Fruit fly (Drosophila melanogaster) whole organism, prepupa: ENCODE measurements around the gene cbt.

ENCODE experiments used
- CG10669 ChIP-seq: fragments of 200-800 bp; sonication (Bioruptor generic); optimal IDR thresholded peaks from 3 replicates; lab custom pipeline; 2018; ENCODE audit warnings: missing biosample characterization, mild to moderate bottlenecking, missing genetic modification characterization, moderate library complexity
- CG11294 ChIP-seq: fragments of 200-800 bp; sonication (Bioruptor generic); IDR thresholded peaks from 2 replicates; pipeline ENCODE4 v1.3.6; 2022; ENCODE audit warnings: missing biosample characterization, missing genetic modification characterization
- CG11762 ChIP-seq: fragments of 200-800 bp; sonication (Bioruptor generic); optimal IDR thresholded peaks from 3 replicates; lab custom pipeline; 2016; ENCODE audit warnings: missing biosample characterization, missing genetic modification characterization; ENCODE audit not compliant: insufficient read depth
- CG15336 ChIP-seq: fragments of 200-800 bp; sonication (Bioruptor generic); IDR thresholded peaks from 2 replicates; pipeline ENCODE4 v1.3.6; 2022; ENCODE audit warnings: missing biosample characterization, missing genetic modification characterization
- CG1621 ChIP-seq: fragments of 200-800 bp; sonication (Bioruptor generic); optimal IDR thresholded peaks from 3 replicates; lab custom pipeline; 2018; ENCODE audit warnings: missing biosample characterization, mild to moderate bottlenecking, missing genetic modification characterization
- CG16779 ChIP-seq: fragments of 200-800 bp; sonication (Bioruptor generic); optimal IDR thresholded peaks from 3 replicates; lab custom pipeline; 2017; ENCODE audit warnings: missing biosample characterization, mild to moderate bottlenecking, missing genetic modification characterization
- CG31627 ChIP-seq: fragments of 200-800 bp; sonication (Bioruptor generic); optimal IDR thresholded peaks from 3 replicates; lab custom pipeline; 2016; ENCODE audit warnings: missing biosample characterization, missing genetic modification characterization
- CG32006 ChIP-seq: fragments of 200-800 bp; sonication (Bioruptor generic); optimal IDR thresholded peaks from 3 replicates; lab custom pipeline; 2017; ENCODE audit warnings: missing biosample characterization, mild to moderate bottlenecking, missing genetic modification characterization
- CG34406 ChIP-seq: fragments of 200-800 bp; sonication (Bioruptor generic); optimal IDR thresholded peaks from 3 replicates; lab custom pipeline; 2016; ENCODE audit warnings: missing biosample characterization, missing genetic modification characterization
- CG3919 ChIP-seq: fragments of 200-800 bp; sonication (Bioruptor generic); optimal IDR thresholded peaks from 3 replicates; lab custom pipeline; 2016; ENCODE audit warnings: missing biosample characterization, missing genetic modification characterization
- CG4318 ChIP-seq: fragments of 200-800 bp; sonication (Bioruptor generic); optimal IDR thresholded peaks from 3 replicates; lab custom pipeline; 2017; ENCODE audit warnings: missing biosample characterization, mild to moderate bottlenecking, missing genetic modification characterization
- CG6163 ChIP-seq: fragments of 200-800 bp; sonication (Bioruptor generic); IDR thresholded peaks from 3 replicates; pipeline ENCODE4 v1.3.6; 2022; ENCODE audit warnings: missing biosample characterization, missing genetic modification characterization
- CG6276 ChIP-seq: fragments of 200-800 bp; sonication (Bioruptor generic); optimal IDR thresholded peaks from 2 replicates; lab custom pipeline; 2017; ENCODE audit warnings: missing biosample characterization, mild to moderate bottlenecking, missing genetic modification characterization
- CG6792 ChIP-seq: fragments of 200-800 bp; sonication (Bioruptor generic); optimal IDR thresholded peaks from 3 replicates; lab custom pipeline; 2016; ENCODE audit warnings: missing biosample characterization, missing genetic modification characterization
- CG6808 ChIP-seq: fragments of 200-800 bp; sonication (Bioruptor generic); optimal IDR thresholded peaks from 3 replicates; lab custom pipeline; 2017; ENCODE audit warnings: missing biosample characterization, missing genetic modification characterization, mild to moderate bottlenecking, moderate library complexity, missing genetic modification reagents
- CG6854 ChIP-seq: fragments of 200-800 bp; sonication (Bioruptor generic); optimal IDR thresholded peaks from 2 replicates; lab custom pipeline; 2017; ENCODE audit warnings: missing biosample characterization, mild to moderate bottlenecking, missing genetic modification characterization
- CG7368 ChIP-seq: fragments of 200-800 bp; sonication (Bioruptor generic); optimal IDR thresholded peaks from 3 replicates; lab custom pipeline; 2016; ENCODE audit warnings: missing biosample characterization, missing genetic modification characterization
- CG8119 ChIP-seq: fragments of 200-800 bp; sonication (Bioruptor generic); IDR thresholded peaks from 3 replicates; pipeline ENCODE4 v1.3.6; 2022; ENCODE audit warnings: missing biosample characterization, missing genetic modification characterization
- CG9139 ChIP-seq: fragments of 200-800 bp; sonication (Bioruptor generic); optimal IDR thresholded peaks from 3 replicates; lab custom pipeline; 2017; ENCODE audit warnings: missing biosample characterization, mild to moderate bottlenecking, missing genetic modification characterization
- Eip75B ChIP-seq: fragments of 200-800 bp; sonication (Bioruptor generic); optimal IDR thresholded peaks from 3 replicates; lab custom pipeline; 2016; ENCODE audit warnings: missing biosample characterization, missing genetic modification characterization
- Eip78C ChIP-seq: fragments of 200-800 bp; sonication (Bioruptor generic); peaks from one replicate; lab custom pipeline; 2016; ENCODE audit warnings: missing biosample characterization, missing genetic modification characterization
- Eip93F ChIP-seq: fragments of 200-800 bp; sonication (Bioruptor generic); optimal IDR thresholded peaks from 2 replicates; lab custom pipeline; 2016; ENCODE audit warnings: missing biosample characterization, mild to moderate bottlenecking, missing genetic modification characterization
- Ets21C ChIP-seq: fragments of 200-800 bp; sonication (Bioruptor generic); optimal IDR thresholded peaks from 3 replicates; lab custom pipeline; 2016; ENCODE audit warnings: missing biosample characterization, missing genetic modification characterization
- Gug ChIP-seq: fragments of 200-800 bp; sonication (Bioruptor generic); IDR thresholded peaks from 2 replicates; pipeline ENCODE4 v1.3.6; 2022; ENCODE audit warnings: missing biosample characterization, missing genetic modification characterization
- Hr38 ChIP-seq: sonication (Bioruptor generic); optimal IDR thresholded peaks from 2 replicates; lab custom pipeline; 2016; ENCODE audit warnings: missing biosample characterization, missing genetic modification characterization
- Hr4 ChIP-seq: fragments of 200-800 bp; sonication (Bioruptor generic); optimal IDR thresholded peaks from 3 replicates; lab custom pipeline; 2016; ENCODE audit warnings: missing biosample characterization, missing genetic modification characterization
- Lpt ChIP-seq: fragments of 200-800 bp; sonication (Bioruptor generic); optimal IDR thresholded peaks from 3 replicates; lab custom pipeline; 2016; ENCODE audit warnings: missing biosample characterization, missing genetic modification characterization
- Smox ChIP-seq: fragments of 200-800 bp; sonication (Bioruptor generic); optimal IDR thresholded peaks from 3 replicates; lab custom pipeline; 2016; ENCODE audit warnings: missing biosample characterization, missing genetic modification characterization
- Sox102F ChIP-seq: fragments of 200-800 bp; sonication (Bioruptor generic); optimal IDR thresholded peaks from 2 replicates; lab custom pipeline; 2016; ENCODE audit warnings: missing biosample characterization, mild to moderate bottlenecking, missing genetic modification characterization
- Sox14 ChIP-seq: fragments of 200-800 bp; sonication (Bioruptor generic); optimal IDR thresholded peaks from 3 replicates; lab custom pipeline; 2016; ENCODE audit warnings: missing biosample characterization, missing genetic modification characterization
- achi ChIP-seq: fragments of 200-800 bp; sonication (Bioruptor generic); optimal IDR thresholded peaks from 3 replicates; lab custom pipeline; 2016; ENCODE audit warnings: missing biosample characterization, missing genetic modification characterization
- acj6 ChIP-seq: fragments of 200-800 bp; sonication (Bioruptor generic); optimal IDR thresholded peaks from 3 replicates; lab custom pipeline; 2016; ENCODE audit warnings: missing biosample characterization, missing genetic modification characterization
- dac ChIP-seq: fragments of 200-800 bp; sonication (Bioruptor generic); optimal IDR thresholded peaks from 2 replicates; lab custom pipeline; 2017; ENCODE audit warnings: missing biosample characterization, mild to moderate bottlenecking, missing genetic modification characterization
- dsx ChIP-seq: fragments of 200-800 bp; optimal IDR thresholded peaks from 3 replicates; lab custom pipeline; 2019; ENCODE audit warnings: missing biosample characterization, mild to moderate bottlenecking, missing genetic modification characterization, moderate library complexity; ENCODE audit not compliant: poor library complexity, severe bottlenecking
- eg ChIP-seq: fragments of 200-800 bp; sonication (Bioruptor generic); IDR thresholded peaks from 3 replicates; pipeline ENCODE4 v1.3.6; 2022; ENCODE audit warnings: missing biosample characterization, missing genetic modification characterization
- esn ChIP-seq: fragments of 200-800 bp; sonication (Bioruptor generic); optimal IDR thresholded peaks from 2 replicates; lab custom pipeline; 2016; ENCODE audit warnings: missing biosample characterization, mild to moderate bottlenecking, missing genetic modification characterization, moderate library complexity
- fd59A ChIP-seq: fragments of 200-800 bp; sonication (Bioruptor generic); optimal IDR thresholded peaks from 2 replicates; lab custom pipeline; 2017; ENCODE audit warnings: missing biosample characterization, mild to moderate bottlenecking, missing genetic modification characterization, missing genetic modification reagents
- lz ChIP-seq: fragments of 200-800 bp; sonication (Bioruptor generic); optimal IDR thresholded peaks from 3 replicates; lab custom pipeline; 2016; ENCODE audit warnings: missing biosample characterization, missing genetic modification characterization
- net ChIP-seq: fragments of 200-800 bp; sonication (Bioruptor generic); optimal IDR thresholded peaks from 3 replicates; lab custom pipeline; 2016; ENCODE audit warnings: missing biosample characterization, missing genetic modification characterization
- salr ChIP-seq, 2 experiments: fragments of 200-800 bp; sonication (Bioruptor generic); optimal IDR thresholded peaks; 3 replicates each; lab custom pipeline; 2016 to 2018; ENCODE audit warnings: missing biosample characterization in 2 of 2, missing genetic modification characterization in 2 of 2, mild to moderate bottlenecking in 1 of 2
- spab ChIP-seq: fragments of 200-800 bp; sonication (Bioruptor generic); optimal IDR thresholded peaks from 2 replicates; lab custom pipeline; 2017; ENCODE audit warnings: missing biosample characterization, mild to moderate bottlenecking, missing genetic modification characterization, missing genetic modification reagents
- ss ChIP-seq, 2 experiments: fragments of 200-800 bp; sonication (Bioruptor generic); optimal IDR thresholded peaks; 2 replicates in 1 of 2; 3 replicates in 1 of 2; lab custom pipeline; 2017 to 2018; ENCODE audit warnings: mild to moderate bottlenecking in 2 of 2, missing biosample characterization in 2 of 2, missing genetic modification characterization in 2 of 2, moderate library complexity in 1 of 2
- svp ChIP-seq: fragments of 200-800 bp; sonication (Bioruptor generic); peaks from one replicate; lab custom pipeline; 2016; ENCODE audit warnings: missing biosample characterization, missing genetic modification characterization
- topi ChIP-seq: fragments of 200-800 bp; sonication (Bioruptor generic); optimal IDR thresholded peaks from 3 replicates; lab custom pipeline; 2016; ENCODE audit warnings: missing biosample characterization, missing genetic modification characterization

The cbt gene

DNA sequence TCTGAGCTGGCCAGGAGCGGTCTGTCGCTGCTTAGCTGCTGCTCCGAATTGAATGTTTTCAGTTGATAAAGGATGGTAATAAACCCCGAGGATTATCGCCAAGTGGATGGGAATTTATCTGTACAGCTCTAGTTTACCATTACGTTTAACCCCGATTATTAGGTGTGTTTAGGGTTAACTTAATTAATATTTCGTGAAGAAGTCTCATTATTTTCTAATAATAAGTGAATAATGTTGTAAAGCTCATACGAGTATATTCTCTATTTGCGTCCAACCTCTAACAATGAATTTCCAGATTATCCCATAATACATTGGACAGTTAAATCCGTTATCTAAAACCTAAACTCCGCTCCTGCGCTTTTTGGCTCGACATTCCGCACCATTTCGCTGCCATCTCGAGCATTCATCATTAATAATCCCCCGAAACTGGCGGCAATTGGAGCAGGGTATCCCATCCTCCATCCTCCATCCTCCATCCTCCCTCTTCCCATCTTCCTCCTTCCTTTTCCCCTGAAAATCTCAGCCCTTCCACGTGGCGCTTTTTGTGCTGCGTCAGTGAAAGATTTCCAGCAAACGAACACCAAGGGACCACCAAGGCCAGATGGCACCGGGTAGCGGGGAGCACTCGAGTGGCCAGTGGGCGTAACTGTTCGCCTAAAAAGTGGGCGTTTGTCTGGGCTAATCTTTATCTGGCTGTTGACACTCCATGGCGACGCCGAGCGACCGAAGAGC lies 46.9 kb upstream of the cbt start (continued):
- TF ChIP-seq ss (GFP tag; optimal IDR thresholded peaks at IDR 0.05; lab: Kevin White, UChicago): peak in 1 of 2 experiments; percentile 27
- TF ChIP-seq Eip78C (GFP tag; lab: Kevin White, UChicago): peak; percentile 83
- peak; percentile 53 for TF ChIP-seq esn (GFP tag; lab: Kevin White, UChicago)
- peak; percentile 43 for TF ChIP-seq CG31627 (GFP tag; lab: Kevin White, UChicago)
- TF ChIP-seq acj6 (GFP tag; lab: Kevin White, UChicago): peak; percentile 1
- no peak for TF ChIP-seq achi (GFP tag; lab: Kevin White, UChicago)
- no peak for TF ChIP-seq CG6163
- TF ChIP-seq topi (GFP tag; lab: Kevin White, UChicago): peak; percentile 19
- TF ChIP-seq fd59A (GFP tag; lab: Kevin White, UChicago): peak; percentile 0
- no peak for TF ChIP-seq CG34406 (GFP tag; lab: Kevin White, UChicago)
- peak; percentile 27 for TF ChIP-seq Sox102F (GFP tag; lab: Kevin White, UChicago)
- TF ChIP-seq salr (GFP tag; optimal IDR thresholded peaks at IDR 0.05; lab: Kevin White, UChicago): no peak
- TF ChIP-seq CG4318: no peak
- peak; percentile 51 for TF ChIP-seq Ets21C (GFP tag; lab: Kevin White, UChicago)
- TF ChIP-seq Hr38 (GFP tag; lab: Kevin White, UChicago): no peak
- peak; percentile 2 for TF ChIP-seq Smox (GFP tag; lab: Kevin White, UChicago)
- peak; percentile 73 for TF ChIP-seq svp (GFP tag; lab: Kevin White, UChicago)
- no peak for TF ChIP-seq CG16779 (tag; lab: Kevin White, UChicago)
- TF ChIP-seq CG9139 (GFP tag; lab: Kevin White, UChicago): no peak
- TF ChIP-seq lz: peak; percentile 20

DNA sequence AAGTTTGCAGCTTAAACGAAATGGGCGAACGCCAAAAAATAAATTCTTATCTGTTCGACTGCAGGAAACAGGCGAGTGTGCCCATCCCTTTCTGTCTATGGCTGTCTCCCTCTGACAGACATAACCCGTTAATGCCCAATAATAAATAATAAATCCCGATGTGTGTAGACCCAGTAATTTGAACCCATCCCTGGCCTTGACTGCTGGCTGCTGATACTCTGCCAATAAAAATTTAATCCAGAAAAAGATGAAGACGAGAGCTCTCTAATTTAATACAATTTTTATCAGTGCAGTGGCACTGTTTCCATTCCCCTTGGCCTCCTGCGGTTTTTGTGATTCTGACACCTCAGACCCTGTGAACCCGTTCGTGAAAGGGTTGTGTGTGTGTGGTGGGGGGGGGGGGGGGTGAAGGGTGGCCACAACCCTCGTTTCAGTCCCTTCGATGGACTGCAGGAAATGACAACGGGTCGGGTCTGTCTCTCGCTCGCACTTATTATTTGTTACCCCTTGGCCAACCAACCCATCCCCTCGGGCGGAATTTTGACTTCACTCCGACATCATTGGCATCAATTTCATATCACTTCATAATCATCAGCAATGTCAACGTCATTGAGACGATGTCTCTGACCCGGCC lies 46.2 kb upstream of the cbt start:
- TF ChIP-seq Ets21C (GFP tag; lab: Kevin White, UChicago) (no peak), spab (no peak), Hr4 (GFP tag; lab: Kevin White, UChicago) (no peak)
- TF ChIP-seq, all 60 proteins: peak for 0

DNA sequence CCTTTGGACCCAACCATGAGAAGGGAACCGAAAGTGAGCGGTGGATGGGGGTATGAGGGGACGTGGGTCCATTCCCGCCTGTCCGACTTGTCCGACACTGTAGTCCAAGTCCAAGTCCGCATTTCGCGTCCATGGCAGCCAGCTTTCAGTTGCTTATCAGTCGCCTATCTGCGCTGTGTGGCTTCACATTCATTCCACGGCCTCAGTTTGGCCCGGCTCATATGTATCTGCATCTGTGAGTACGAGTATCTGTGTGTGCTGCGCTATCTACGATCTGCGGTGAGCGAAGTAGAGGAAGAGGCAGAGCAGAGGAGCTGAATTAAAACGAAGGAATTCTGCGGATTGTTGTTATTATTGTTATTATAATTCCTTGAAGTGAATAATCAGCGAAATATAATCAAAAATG lies 45.0 kb upstream of the cbt start:
- TF ChIP-seq CG6276 (GFP tag; lab: Kevin White, UChicago) (peak; percentile 70), Sox14 (peak; percentile 13), CG7368 (peak; percentile 4), CG15336 (0 out of 2 replicates have a peak, but pooled peaks have one; percentile 38), spab (peak; percentile 55), Eip78C (GFP tag; lab: Kevin White, UChicago) (peak; percentile 66), CG11294 (GFP tag; lab: Robert Waterston, UW) (no peak), dac (GFP tag; lab: Kevin White, UChicago) (no peak), lz (no peak), eg (GFP tag; lab: Robert Waterston, UW) (0 out of 3 replicates have a peak, but pooled peaks have one; percentile 51), CG10669 (GFP tag; lab: Kevin White, UChicago) (peak; percentile 35), Gug (GFP tag; lab: Robert Waterston, UW) (0 out of 2 replicates have a peak, but pooled peaks have one; percentile 24), topi (GFP tag; lab: Kevin White, UChicago) (no peak), CG1621 (tag; lab: Kevin White, UChicago) (peak; percentile 69), CG6854 (peak; percentile 46), Ets21C (GFP tag; lab: Kevin White, UChicago) (no peak), CG16779 (tag; lab: Kevin White, UChicago) (peak; percentile 60), Lpt (peak; percentile 31), CG11762 (GFP tag; lab: Kevin White, UChicago) (no peak), Sox102F (GFP tag; lab: Kevin White, UChicago) (no peak), svp (GFP tag; lab: Kevin White, UChicago) (peak; percentile 97), Eip93F (GFP tag; lab: Kevin White, UChicago) (no peak), CG8119 (GFP tag; lab: Robert Waterston, UW) (peak; percentile 43; the same call in 2 of the 3 replicates), CG6792 (GFP tag; lab: Kevin White, UChicago) (no peak), dsx (GFP tag; lab: Kevin White, UChicago) (peak; percentile 52), CG6808 (GFP tag; lab: Kevin White, UChicago) (peak; percentile 68), Eip75B (GFP tag; lab: Kevin White, UChicago) (no peak), CG3919 (GFP tag; lab: Kevin White, UChicago) (peak; percentile 31), CG32006 (GFP tag; lab: Kevin White, UChicago) (peak; percentile 47), net (GFP tag; lab: Kevin White, UChicago) (peak; percentile 8), CG6163 (peak; percentile 49; the same call in 2 of the 3 replicates)
